Worm (Caenorhabditis elegans): ENCODE data around the gene atfs-1.

atfs-1 gene

DNA sequence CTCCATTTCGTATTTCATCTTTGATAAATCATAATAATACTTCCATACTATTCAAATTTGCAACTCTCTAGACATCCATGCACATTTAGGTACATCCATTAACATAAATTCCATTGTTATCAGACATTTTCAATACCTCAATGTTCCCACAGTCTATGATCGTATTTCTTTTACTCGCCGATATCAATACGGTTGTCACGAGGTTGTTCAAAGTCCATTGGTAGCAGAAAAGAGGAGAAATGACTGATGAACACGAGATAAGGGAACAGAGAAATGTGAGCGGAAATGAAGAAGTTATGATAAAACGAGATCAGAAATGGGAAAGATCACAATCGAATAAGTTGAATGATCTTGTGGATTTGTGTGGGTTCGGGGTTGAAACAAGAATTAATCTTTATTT lies 19.4 kb downstream of the atfs-1 start:
- TF ChIP-seq rnt-1 (tag; optimal IDR thresholded peaks at IDR 0.05) (no peak), hlh-30 (tag; optimal IDR thresholded peaks at IDR 0.05; ENCODE audit: insufficient read depth) (peak; percentile 25), ceh-48 (tag; optimal IDR thresholded peaks at IDR 0.05) (no peak), hlh-15 (tag; optimal IDR thresholded peaks at IDR 0.05) (no peak)

DNA sequence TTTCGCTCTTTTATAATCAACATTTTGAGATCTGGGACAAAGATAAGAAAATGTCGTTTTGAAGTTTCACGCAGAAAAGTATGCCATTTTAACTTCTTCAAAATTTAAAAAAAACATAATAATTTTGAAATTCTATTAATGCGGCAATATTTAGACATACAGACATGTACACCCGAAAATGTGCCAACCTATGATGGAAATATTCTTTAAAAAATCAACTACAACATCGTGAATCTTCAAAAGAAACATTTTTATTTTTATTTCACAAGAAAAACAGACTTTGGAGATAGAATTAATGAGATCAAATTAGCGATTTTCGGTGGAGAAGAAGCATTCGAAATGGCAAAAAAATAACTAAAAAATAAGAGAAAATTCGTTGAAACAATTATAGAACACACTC lies 21.6 kb downstream of the atfs-1 start, which contains the start of gene T16A9.5:
Gene T16A9.5 (minus strand): TSS at position 101 of the 400 bp plus-strand sequence.
- TF ChIP-seq rnt-1 (tag; optimal IDR thresholded peaks at IDR 0.05), result no peak
- TF ChIP-seq ttx-3 (tag; optimal IDR thresholded peaks at IDR 0.05), result no peak
- no peak for TF ChIP-seq ceh-14 (tag; optimal IDR thresholded peaks at IDR 0.05)

DNA sequence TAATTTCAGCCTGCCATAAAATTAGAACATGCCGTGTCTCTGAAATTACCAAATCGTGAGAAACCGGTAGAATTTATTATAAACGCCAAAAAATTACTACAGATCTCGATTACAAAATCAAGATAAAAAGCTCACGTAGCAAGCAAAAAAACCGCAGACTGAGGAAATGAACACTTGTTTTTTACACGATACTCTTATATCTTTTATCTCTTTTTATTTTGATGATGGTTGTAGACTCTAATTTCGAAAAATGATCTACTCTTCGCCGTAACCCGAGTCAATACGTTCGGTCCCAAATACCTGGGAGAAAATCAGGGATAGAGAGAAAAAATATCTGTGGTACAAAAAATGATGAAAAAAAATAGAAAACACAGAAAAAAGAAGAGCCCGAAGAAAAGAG lies 29.7 kb downstream of the atfs-1 start:
- no peak for TF ChIP-seq mec-3 (tag; optimal IDR thresholded peaks at IDR 0.05; ENCODE audit: borderline replicate concordance)
- TF ChIP-seq unc-42 (tag; optimal IDR thresholded peaks at IDR 0.05), result no peak
- TF ChIP-seq ceh-45 (GFP tag; IDR thresholded peaks at IDR 0.05), result no peak

DNA sequence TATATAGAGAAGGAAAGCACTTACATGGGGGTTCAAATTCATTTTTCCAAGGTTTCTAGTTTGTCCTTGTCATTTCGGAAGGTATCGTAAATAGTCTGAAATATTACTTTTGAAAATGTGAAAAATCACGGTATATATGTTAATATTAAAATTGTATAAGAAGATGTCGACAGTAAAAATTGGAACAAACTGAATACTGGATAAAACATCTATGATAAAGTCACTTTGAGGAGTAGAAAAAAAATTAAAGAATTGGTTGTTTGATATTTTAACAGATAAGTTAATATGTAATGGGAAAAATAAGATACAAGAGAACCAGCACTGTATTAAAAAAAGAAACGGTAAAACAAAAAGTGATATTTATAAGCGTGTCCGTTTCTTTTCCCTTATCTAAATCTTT lies 32.9 kb downstream of the atfs-1 start, which contains the start of gene nep-21:
Gene nep-21 (minus strand): TSS at position 101 of the 400 bp plus-strand sequence.
- TF ChIP-seq elt-4 (tag; optimal IDR thresholded peaks at IDR 0.05) (no peak), zip-5 (tag; optimal IDR thresholded peaks at IDR 0.05) (no peak), ama-1 (optimal IDR thresholded peaks at IDR 0.05) (no peak), dve-1 (tag; optimal IDR thresholded peaks at IDR 0.05) (no peak), sox-4 (tag; optimal IDR thresholded peaks at IDR 0.05) (no peak), ceh-6 (GFP tag; optimal IDR thresholded peaks at IDR 0.05) (no peak)

- TF ChIP-seq K09A11.1 (tag; optimal IDR thresholded peaks at IDR 0.05; ENCODE audit: insufficient read depth), result no peak
- no peak for TF ChIP-seq nhr-11 (tag; optimal IDR thresholded peaks at IDR 0.05)
- TF ChIP-seq Y22D7AL.16 (tag; optimal IDR thresholded peaks at IDR 0.05), result no peak
- TF ChIP-seq hlh-8 (tag; optimal IDR thresholded peaks at IDR 0.05), result no peak
- TF ChIP-seq ceh-14 (tag; optimal IDR thresholded peaks at IDR 0.05), result no peak
- no peak for TF ChIP-seq hlh-30 (tag; optimal IDR thresholded peaks at IDR 0.05; ENCODE audit: insufficient read depth)
- TF ChIP-seq che-1 (tag; optimal IDR thresholded peaks at IDR 0.05), result no peak
- no peak for TF ChIP-seq ets-4 (tag; optimal IDR thresholded peaks at IDR 0.05)
- no peak for TF ChIP-seq pat-9 (tag; optimal IDR thresholded peaks at IDR 0.05)
- no peak for TF ChIP-seq ceh-48 (tag; optimal IDR thresholded peaks at IDR 0.05)
- no peak for TF ChIP-seq madf-2 (tag; optimal IDR thresholded peaks at IDR 0.05)
- TF ChIP-seq lim-6 (tag; optimal IDR thresholded peaks at IDR 0.05), result no peak
- no peak for TF ChIP-seq ceh-45 (GFP tag; IDR thresholded peaks at IDR 0.05)
- no peak for TF ChIP-seq hlh-15 (tag; optimal IDR thresholded peaks at IDR 0.05)
Observed at ce11 chrV:14230788-14231583, 37.5 kb downstream of the atfs-1 start.

DNA sequence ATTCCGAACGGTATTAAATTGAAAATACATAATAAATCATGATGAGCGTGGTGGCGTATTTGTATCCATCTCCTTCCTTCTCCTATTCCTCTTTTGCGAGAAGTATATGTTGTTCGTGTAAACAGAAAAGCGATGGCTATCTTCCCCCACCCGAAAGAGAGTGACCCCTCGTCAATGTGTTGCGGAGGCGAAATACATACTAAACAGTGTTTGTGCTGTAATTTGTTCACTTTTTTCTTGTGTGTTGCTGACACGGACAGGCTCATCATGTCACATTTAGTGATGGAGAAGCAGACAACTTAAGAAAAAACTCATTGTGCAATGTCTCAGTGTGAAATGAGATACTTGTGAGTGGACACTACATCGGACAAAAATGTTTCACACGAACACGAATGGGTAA lies 38.2 kb downstream of the atfs-1 start:
- TF ChIP-seq nfya-1 (tag; optimal IDR thresholded peaks at IDR 0.05) (no peak), K02D7.2 (tag; optimal IDR thresholded peaks at IDR 0.05) (no peak), Y22D7AL.16 (tag; optimal IDR thresholded peaks at IDR 0.05) (no peak), npax-4 (tag; optimal IDR thresholded peaks at IDR 0.05) (no peak), eyg-1 (tag; optimal IDR thresholded peaks at IDR 0.05) (no peak), dmd-4 (tag; optimal IDR thresholded peaks at IDR 0.05; ENCODE audit: borderline replicate concordance) (no peak), nhr-232 (tag; optimal IDR thresholded peaks at IDR 0.05) (no peak), mec-3 (tag; optimal IDR thresholded peaks at IDR 0.05; ENCODE audit: borderline replicate concordance) (no peak), pha-2 (tag; optimal IDR thresholded peaks at IDR 0.05) (no peak), ceh-31 (tag; optimal IDR thresholded peaks at IDR 0.05) (no peak)
